Worm (Caenorhabditis elegans): Measurements from ENCODE around the gene F47B10.8.

The F47B10.8 gene

ce11 chrX:10864322-10864721 is 46.3 kb downstream of the F47B10.8 start, which contains the start of gene pgp-8:
TSS of gene pgp-8 (minus strand) at chrX:10864422.
- TF ChIP-seq ceh-36 (tag; optimal IDR thresholded peaks at IDR 0.05) (no peak), F13C5.2 (tag; optimal IDR thresholded peaks at IDR 0.05) (no peak), tbx-37 (GFP tag; conservative IDR thresholded peaks at IDR 0.05) (no peak), aly-1 (tag; optimal IDR thresholded peaks at IDR 0.05) (no peak), tbx-11 (GFP tag; IDR thresholded peaks at IDR 0.05) (no peak), pes-1 (GFP tag; IDR thresholded peaks at IDR 0.05) (no peak), ceh-13 (GFP tag; optimal IDR thresholded peaks at IDR 0.05) (no peak), B0310.2 (tag; optimal IDR thresholded peaks at IDR 0.05) (no peak), hnd-1 (tag; optimal IDR thresholded peaks at IDR 0.05) (no peak)

ce11 chrX:10862582-10862981 is 48.0 kb downstream of the F47B10.8 start:
- TF ChIP-seq ama-1 (optimal IDR thresholded peaks at IDR 0.05) (no peak), tbx-11 (GFP tag; IDR thresholded peaks at IDR 0.05) (no peak)

- TF ChIP-seq aly-1 (tag; optimal IDR thresholded peaks at IDR 0.05) (no peak), ceh-36 (tag; optimal IDR thresholded peaks at IDR 0.05) (no peak), F13C5.2 (tag; optimal IDR thresholded peaks at IDR 0.05) (no peak), ama-1 (optimal IDR thresholded peaks at IDR 0.05) (no peak), flt-1 (GFP tag; IDR thresholded peaks at IDR 0.05) (no peak), tbx-37 (GFP tag; conservative IDR thresholded peaks at IDR 0.05) (no peak), tbx-11 (GFP tag; IDR thresholded peaks at IDR 0.05) (no peak), hmbx-1 (tag; optimal IDR thresholded peaks at IDR 0.05) (no peak), scrt-1 (GFP tag; IDR thresholded peaks at IDR 0.05) (no peak), pes-1 (GFP tag; IDR thresholded peaks at IDR 0.05) (no peak), hnd-1 (tag; optimal IDR thresholded peaks at IDR 0.05) (no peak), ceh-13 (GFP tag; optimal IDR thresholded peaks at IDR 0.05) (no peak), B0310.2 (tag; optimal IDR thresholded peaks at IDR 0.05) (no peak), ets-7 (tag; optimal IDR thresholded peaks at IDR 0.05) (no peak), hmg-4 (GFP tag; optimal IDR thresholded peaks at IDR 0.05) (no peak), sea-1 (GFP tag; conservative IDR thresholded peaks at IDR 0.05) (no peak), tra-4 (tag; optimal IDR thresholded peaks at IDR 0.05) (no peak)
Observed at ce11 chrX:10861673-10862072, 48.9 kb downstream of the F47B10.8 start.

ce11 chrX:10859622-10860021 is 51.0 kb downstream of the F47B10.8 start:
- no peak for TF ChIP-seq hmg-4 (GFP tag; optimal IDR thresholded peaks at IDR 0.05)

- TF ChIP-seq tbx-11 (GFP tag; IDR thresholded peaks at IDR 0.05) (no peak), pes-1 (GFP tag; IDR thresholded peaks at IDR 0.05) (no peak), B0310.2 (tag; optimal IDR thresholded peaks at IDR 0.05) (no peak), F13C5.2 (tag; optimal IDR thresholded peaks at IDR 0.05) (no peak), ets-7 (tag; optimal IDR thresholded peaks at IDR 0.05) (no peak), scrt-1 (GFP tag; IDR thresholded peaks at IDR 0.05) (no peak), ceh-36 (tag; optimal IDR thresholded peaks at IDR 0.05) (no peak), ceh-13 (GFP tag; optimal IDR thresholded peaks at IDR 0.05) (no peak), ama-1 (optimal IDR thresholded peaks at IDR 0.05) (no peak), flt-1 (GFP tag; IDR thresholded peaks at IDR 0.05) (no peak), sea-1 (GFP tag; conservative IDR thresholded peaks at IDR 0.05) (no peak)
Observed at ce11 chrX:10859211-10859610, 51.4 kb downstream of the F47B10.8 start, which contains the start of gene pgp-5. TSS of gene pgp-5 (minus strand) at chrX:10859297.

All from whole organism, early embryonic.